Worm (Caenorhabditis elegans) whole organism, young adult: ENCODE data around the gene nhr-275.

Experiments
- B0019.2 ChIP-seq: fragments of 200-800 bp; sonication (Bioruptor generic); conservative IDR thresholded peaks from 2 replicates; pipeline ENCODE4 v1.3.6; 2022; ENCODE audit warnings: missing genetic modification reagents, missing genetic modification characterization, missing compliant biosample characterization
- C06A6.2 ChIP-seq: fragments of 200-800 bp; sonication (Bioruptor generic); conservative IDR thresholded peaks from 2 replicates; pipeline ENCODE4 v1.3.6; 2022; ENCODE audit warnings: missing genetic modification characterization, missing compliant biosample characterization
- C17E4.6 ChIP-seq: fragments of 200-800 bp; sonication (Bioruptor generic); IDR thresholded peaks from 2 replicates; pipeline ENCODE4 v1.3.6; 2022; ENCODE audit warnings: missing genetic modification reagents, missing genetic modification characterization, missing compliant biosample characterization
- F33H1.4 ChIP-seq: fragments of 200-800 bp; sonication (Bioruptor generic); IDR thresholded peaks from 2 replicates; pipeline ENCODE4 v1.3.6; 2022; ENCODE audit warnings: missing genetic modification reagents, missing genetic modification characterization, missing compliant biosample characterization
- F39B2.1 ChIP-seq: fragments of 200-800 bp; sonication (Bioruptor generic); IDR thresholded peaks from 2 replicates; pipeline ENCODE4 v1.3.6; 2022; ENCODE audit warnings: missing genetic modification reagents, missing genetic modification characterization, missing compliant biosample characterization
- F52B5.7 ChIP-seq: sonication (generic microtip); optimal IDR thresholded peaks from 2 replicates; lab custom pipeline; 2016; ENCODE audit warnings: mild to moderate bottlenecking, missing genetic modification characterization, missing compliant biosample characterization
- F57A8.1 ChIP-seq: fragments of 200-800 bp; sonication (Bioruptor generic); optimal IDR thresholded peaks from 2 replicates; lab custom pipeline; 2018; ENCODE audit warnings: mild to moderate bottlenecking, missing genetic modification characterization, moderate library complexity, missing compliant biosample characterization
- T07F8.4 ChIP-seq: sonication (generic microtip); optimal IDR thresholded peaks from 2 replicates; lab custom pipeline; 2016; ENCODE audit warnings: mild to moderate bottlenecking, missing genetic modification characterization, moderate library complexity, missing compliant biosample characterization
- T26A5.8 ChIP-seq: sonication (generic microtip); optimal IDR thresholded peaks from 2 replicates; lab custom pipeline; 2016; ENCODE audit warnings: missing genetic modification characterization, missing compliant biosample characterization
- Y53F4B.3 ChIP-seq: fragments of 200-800 bp; sonication (Bioruptor generic); IDR thresholded peaks from 2 replicates; pipeline ENCODE4 v1.3.6; 2022; ENCODE audit warnings: missing genetic modification reagents, missing genetic modification characterization, missing compliant biosample characterization
- Y67H2A.10 ChIP-seq: fragments of 200-800 bp; sonication (Bioruptor generic); conservative IDR thresholded peaks from 2 replicates; pipeline ENCODE4 v1.3.6; 2022; ENCODE audit warnings: missing genetic modification reagents, missing genetic modification characterization, missing compliant biosample characterization
- atf-7 ChIP-seq: sonication (generic microtip); optimal IDR thresholded peaks from 2 replicates; lab custom pipeline; 2017; ENCODE audit warnings: mild to moderate bottlenecking, missing genetic modification characterization, missing compliant biosample characterization
- athp-1 ChIP-seq: sonication (generic microtip); optimal IDR thresholded peaks from 2 replicates; lab custom pipeline; 2017; ENCODE audit warnings: mild to moderate bottlenecking, missing genetic modification characterization, missing compliant biosample characterization
- attf-3 ChIP-seq: fragments of 200-800 bp; sonication (Bioruptor generic); conservative IDR thresholded peaks from 2 replicates; pipeline ENCODE4 v1.3.6; 2022; ENCODE audit warnings: missing genetic modification reagents, missing genetic modification characterization, missing compliant biosample characterization
- bed-1 ChIP-seq: fragments of 200-800 bp; sonication (Bioruptor generic); IDR thresholded peaks from 2 replicates; pipeline ENCODE4 v1.3.6; 2022; ENCODE audit warnings: missing genetic modification reagents, missing genetic modification characterization, missing compliant biosample characterization
- bed-2 ChIP-seq: fragments of 200-800 bp; sonication (Bioruptor generic); IDR thresholded peaks from 2 replicates; pipeline ENCODE4 v1.3.6; 2022; ENCODE audit warnings: missing genetic modification reagents, missing genetic modification characterization, missing compliant biosample characterization
- cebp-1 ChIP-seq, 2 experiments: fragments of 200-800 bp in 1 of 2; sonication (Bioruptor generic) in 1 of 2; sonication (generic microtip) in 1 of 2; IDR thresholded peaks in 1 of 2; optimal IDR thresholded peaks in 1 of 2; 2 replicates each; pipeline versions ENCODE4 v1.3.6 to Lab custom; 2017 to 2022; ENCODE audit warnings: missing compliant biosample characterization in 2 of 2, missing genetic modification characterization in 2 of 2, mild to moderate bottlenecking in 1 of 2, missing genetic modification reagents in 1 of 2, moderate library complexity in 1 of 2
- ceh-100 ChIP-seq: fragments of 200-800 bp; sonication (Bioruptor generic); IDR thresholded peaks from 2 replicates; pipeline ENCODE4 v1.3.6; 2022; ENCODE audit warnings: missing genetic modification reagents, missing genetic modification characterization, missing compliant biosample characterization
- ceh-27 ChIP-seq: fragments of 200-800 bp; sonication (Bioruptor generic); optimal IDR thresholded peaks from 2 replicates; lab custom pipeline; 2018; ENCODE audit warnings: mild to moderate bottlenecking, missing genetic modification characterization, moderate library complexity, missing compliant biosample characterization
- ceh-79 ChIP-seq: sonication (generic microtip); optimal IDR thresholded peaks from 2 replicates; lab custom pipeline; 2017; ENCODE audit warnings: mild to moderate bottlenecking, missing genetic modification characterization, missing compliant biosample characterization
- dox-1 ChIP-seq: fragments of 200-800 bp; sonication (Bioruptor generic); IDR thresholded peaks from 2 replicates; pipeline ENCODE4 v1.3.6; 2022; ENCODE audit warnings: missing genetic modification reagents, missing genetic modification characterization, missing compliant biosample characterization
- efl-1 ChIP-seq: fragments of 150-350 bp; optimal IDR thresholded peaks from 2 replicates; lab custom pipeline; 2014; ENCODE audit warnings: missing biosample characterization, missing genetic modification reagents, missing genetic modification characterization
- gei-17 ChIP-seq: fragments of 200-800 bp; sonication (Bioruptor generic); optimal IDR thresholded peaks from 2 replicates; lab custom pipeline; 2018; ENCODE audit warnings: mild to moderate bottlenecking, missing genetic modification characterization, missing compliant biosample characterization
- hsf-1 ChIP-seq: fragments of 200-800 bp; sonication (Bioruptor generic); IDR thresholded peaks from 2 replicates; pipeline ENCODE4 v1.3.6; 2022; ENCODE audit warnings: missing genetic modification reagents, missing genetic modification characterization, missing compliant biosample characterization
- lin-40 ChIP-seq: sonication (generic microtip); optimal IDR thresholded peaks from 2 replicates; lab custom pipeline; 2016; ENCODE audit warnings: missing genetic modification characterization, mild to moderate bottlenecking, missing compliant biosample characterization, missing genotype, missing genetic modification reagents
- lsy-27 ChIP-seq: sonication (generic microtip); optimal IDR thresholded peaks from 2 replicates; lab custom pipeline; 2017; ENCODE audit warnings: missing genetic modification characterization, mild to moderate bottlenecking, missing compliant biosample characterization, antibody characterized with exemption, missing genotype, borderline replicate concordance; ENCODE audit not compliant: insufficient read depth
- madf-3 ChIP-seq: fragments of 200-800 bp; sonication (Bioruptor generic); IDR thresholded peaks from 2 replicates; pipeline ENCODE4 v1.3.6; 2022; ENCODE audit warnings: missing genetic modification reagents, missing genetic modification characterization, missing compliant biosample characterization
- mcd-1 ChIP-seq: fragments of 200-800 bp; sonication (Bioruptor generic); IDR thresholded peaks from 2 replicates; pipeline ENCODE4 v1.3.6; 2022; ENCODE audit warnings: missing genetic modification reagents, missing genetic modification characterization, missing compliant biosample characterization
- mxl-1 ChIP-seq: sonication (generic microtip); optimal IDR thresholded peaks from 2 replicates; lab custom pipeline; 2016; ENCODE audit warnings: missing genetic modification characterization, missing compliant biosample characterization
- nfya-2 ChIP-seq: fragments of 200-800 bp; sonication (Bioruptor generic); IDR thresholded peaks from 2 replicates; pipeline ENCODE4 v1.3.6; 2022; ENCODE audit warnings: missing genetic modification reagents, missing genetic modification characterization, missing compliant biosample characterization
- nhr-27 ChIP-seq: fragments of 200-800 bp; sonication (Bioruptor generic); optimal IDR thresholded peaks from 2 replicates; lab custom pipeline; 2018; ENCODE audit warnings: mild to moderate bottlenecking, missing genetic modification characterization, moderate library complexity, missing compliant biosample characterization
- nhr-90 ChIP-seq: sonication (generic microtip); optimal IDR thresholded peaks from 2 replicates; lab custom pipeline; 2016; ENCODE audit warnings: missing genotype, mild to moderate bottlenecking, missing genetic modification characterization, missing compliant biosample characterization
- sea-2 ChIP-seq: fragments of 200-800 bp; sonication (Bioruptor generic); IDR thresholded peaks from 2 replicates; pipeline ENCODE4 v1.3.6; 2022; ENCODE audit warnings: missing genetic modification characterization, missing compliant biosample characterization
- snpc-1.1 ChIP-seq: sonication (generic microtip); optimal IDR thresholded peaks from 2 replicates; lab custom pipeline; 2017; ENCODE audit warnings: missing genetic modification characterization, mild to moderate bottlenecking, missing compliant biosample characterization, antibody characterized with exemption, moderate library complexity, missing genotype, missing genetic modification reagents; ENCODE audit not compliant: insufficient read depth
- snpc-3.4 ChIP-seq: sonication (generic microtip); optimal IDR thresholded peaks from 2 replicates; lab custom pipeline; 2017; ENCODE audit warnings: missing genetic modification characterization, mild to moderate bottlenecking, missing compliant biosample characterization, antibody characterized with exemption, moderate library complexity, missing genotype, missing genetic modification reagents
- snpc-4 ChIP-seq, 5 experiments: fragments of 150-350 bp in 1 of 5; sonication (generic microtip) in 4 of 5; optimal IDR thresholded peaks; 2 replicates each; lab custom pipeline; 2014 to 2018; ENCODE audit warnings: missing genetic modification characterization in 5 of 5, missing biosample characterization in 3 of 5, antibody characterized with exemption in 2 of 5, mild to moderate bottlenecking in 2 of 5, missing compliant biosample characterization in 2 of 5, missing genotype in 2 of 5, moderate library complexity in 2 of 5, missing genetic modification reagents in 1 of 5
- sptf-2 ChIP-seq: fragments of 200-800 bp; sonication (Bioruptor generic); optimal IDR thresholded peaks from 2 replicates; lab custom pipeline; 2018; ENCODE audit warnings: mild to moderate bottlenecking, missing genetic modification characterization, missing compliant biosample characterization
- unc-62 ChIP-seq: fragments of 150-350 bp; optimal IDR thresholded peaks from 2 replicates; lab custom pipeline; 2014; ENCODE audit warnings: missing biosample characterization, missing genetic modification reagents, missing genetic modification characterization
- xnd-1 ChIP-seq: sonication (generic microtip); optimal IDR thresholded peaks from 2 replicates; lab custom pipeline; 2016; ENCODE audit warnings: missing genotype, missing genetic modification reagents, missing genetic modification characterization, missing compliant biosample characterization
- zfh-2 ChIP-seq: fragments of 200-800 bp; sonication (Bioruptor generic); conservative IDR thresholded peaks from 2 replicates; pipeline ENCODE4 v1.3.6; 2022; ENCODE audit warnings: missing genetic modification reagents, missing genetic modification characterization, missing compliant biosample characterization
- ztf-18 ChIP-seq: sonication (generic microtip); optimal IDR thresholded peaks from 2 replicates; lab custom pipeline; 2016; ENCODE audit warnings: missing genotype, mild to moderate bottlenecking, missing genetic modification characterization, missing compliant biosample characterization

nhr-275 gene

ce11 chrV:2274253-2274892 is 7.5 kb upstream of the nhr-275 start, which contains the start of the genes Y5H2A.4 and abu-4:
Gene Y5H2A.4, minus strand, starts transcription at chrV:2274353.
Gene abu-4, plus strand, starts transcription at chrV:2274842.
- no peak for TF ChIP-seq athp-1 (tag; lab: Kevin White, UChicago)
- no peak for TF ChIP-seq mcd-1
- no peak for TF ChIP-seq Y67H2A.10 (GFP tag; lab: Robert Waterston, UW)
- TF ChIP-seq ceh-100 (GFP tag; lab: Robert Waterston, UW) = no peak
- TF ChIP-seq F52B5.7 (tag; lab: Kevin White, UChicago) = no peak
- no peak for TF ChIP-seq Y53F4B.3
- TF ChIP-seq bed-1 = no peak
- no peak for TF ChIP-seq snpc-3.4 (tag; lab: Kevin White, UChicago)
- no peak for TF ChIP-seq ztf-18
- no peak for TF ChIP-seq xnd-1 (tag; lab: Kevin White, UChicago)
- no peak for TF ChIP-seq T26A5.8
- TF ChIP-seq lsy-27 (tag; lab: Kevin White, UChicago) = no peak
- TF ChIP-seq efl-1 (GFP tag; lab: Kevin White, UChicago) = no peak
- TF ChIP-seq F57A8.1 (GFP tag; lab: Kevin White, UChicago) = no peak
- no peak for TF ChIP-seq snpc-4 (GFP tag; optimal IDR thresholded peaks at IDR 0.05; lab: Kevin White, UChicago)
- no peak for TF ChIP-seq snpc-4 (tag; optimal IDR thresholded peaks at IDR 0.05; lab: Kevin White, UChicago)
- TF ChIP-seq zfh-2 = no peak

DNA sequence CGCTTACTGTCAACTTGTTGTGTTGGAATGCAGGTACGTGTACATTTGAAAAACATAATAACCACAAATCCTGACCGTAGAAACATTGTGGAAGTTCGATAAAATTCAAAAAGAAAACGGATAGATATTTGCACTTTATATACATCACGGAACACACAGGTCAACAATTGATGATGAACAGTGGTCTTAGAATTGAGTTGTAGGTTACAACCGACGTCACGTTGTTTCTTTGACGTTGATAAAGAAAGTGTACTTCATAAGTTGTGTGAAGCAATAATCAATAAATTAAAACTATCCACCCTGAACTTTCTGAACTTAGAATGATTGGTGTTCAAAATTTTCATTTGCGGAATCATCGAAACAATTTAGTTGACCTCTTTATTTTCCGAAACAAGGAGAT is 4.9 kb upstream of the nhr-275 start, which contains the start of gene Y5H2A.1:
Gene Y5H2A.1, minus strand, starts transcription at position 101 of the 400 bp plus-strand sequence.
- TF ChIP-seq mxl-1 (tag; lab: Kevin White, UChicago) (no peak), ceh-79 (tag; lab: Kevin White, UChicago) (no peak), F33H1.4 (GFP tag; lab: Robert Waterston, UW) (no peak), cebp-1 (GFP tag; IDR thresholded peaks at IDR 0.05; lab: Robert Waterston, UW) (no peak), cebp-1 (tag; optimal IDR thresholded peaks at IDR 0.05; lab: Kevin White, UChicago) (no peak), F39B2.1 (no peak), bed-2 (GFP tag; lab: Robert Waterston, UW) (no peak), sptf-2 (GFP tag; lab: Kevin White, UChicago) (no peak), C17E4.6 (GFP tag; lab: Robert Waterston, UW) (no peak), B0019.2 (GFP tag; lab: Robert Waterston, UW) (no peak), sea-2 (GFP tag; lab: Robert Waterston, UW) (no peak), unc-62 (GFP tag; lab: Kevin White, UChicago) (no peak), madf-3 (no peak), atf-7 (tag; lab: Kevin White, UChicago) (no peak), nfya-2 (no peak)

ce11 chrV:2264925-2265324 is 1.9 kb downstream of the nhr-275 start:
- TF ChIP-seq hsf-1 (GFP tag; lab: Robert Waterston, UW) = no peak
- no peak for TF ChIP-seq nhr-90 (tag; lab: Kevin White, UChicago)
- no peak for TF ChIP-seq snpc-1.1 (tag; lab: Kevin White, UChicago)
- no peak for TF ChIP-seq F52B5.7 (tag; lab: Kevin White, UChicago)
- no peak for TF ChIP-seq athp-1 (tag; lab: Kevin White, UChicago)
- TF ChIP-seq attf-3 (GFP tag; lab: Robert Waterston, UW) = no peak
- no peak for TF ChIP-seq lin-40 (tag; lab: Kevin White, UChicago)
- TF ChIP-seq ztf-18 = no peak
- TF ChIP-seq ceh-27 (GFP tag; lab: Kevin White, UChicago) = no peak
- TF ChIP-seq nhr-27 (tag; lab: Kevin White, UChicago) = no peak
- TF ChIP-seq T07F8.4 (tag; lab: Kevin White, UChicago) = no peak
- no peak for TF ChIP-seq gei-17 (GFP tag; lab: Kevin White, UChicago)
- no peak for TF ChIP-seq C06A6.2 (GFP tag; lab: Robert Waterston, UW)
- no peak for TF ChIP-seq dox-1 (GFP tag; lab: Robert Waterston, UW)
- no peak for TF ChIP-seq Y53F4B.3
